Worm (Caenorhabditis elegans): ENCODE measurements around the gene F42A9.6.

F42A9.6 gene

DNA sequence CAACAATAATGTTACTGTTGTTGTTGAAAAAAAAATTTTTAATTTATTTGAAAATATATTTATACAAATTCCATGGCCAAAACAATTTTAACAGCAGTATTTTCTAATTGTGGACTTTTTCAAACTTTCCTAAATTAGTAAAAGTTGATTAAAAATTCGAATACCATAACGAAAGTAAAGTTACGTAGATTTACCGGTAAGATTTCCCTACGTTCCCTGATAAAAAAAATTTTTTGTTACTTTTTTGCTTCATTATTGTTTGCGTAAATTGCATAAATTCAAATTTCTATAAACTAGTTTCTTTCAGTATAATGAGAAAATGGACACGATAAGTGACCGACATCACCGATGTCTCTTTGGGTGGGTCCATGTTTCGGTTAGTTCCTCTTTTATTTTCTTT is at the start of gene F42A9.6:
Gene F42A9.6, plus strand, starts transcription at position 301 of the 400 bp plus-strand sequence.
- TF ChIP-seq tlp-1 (tag; optimal IDR thresholded peaks at IDR 0.05) = no peak
- no peak for TF ChIP-seq ceh-63 (GFP tag; optimal IDR thresholded peaks at IDR 0.05)
- TF ChIP-seq unc-98 (GFP tag; IDR thresholded peaks at IDR 0.05) = no peak
- no peak for TF ChIP-seq zip-4 (GFP tag; optimal IDR thresholded peaks at IDR 0.05)
- TF ChIP-seq mep-1 (tag; optimal IDR thresholded peaks at IDR 0.05) = no peak
- TF ChIP-seq fkh-8 (tag; optimal IDR thresholded peaks at IDR 0.05) = no peak
- no peak for TF ChIP-seq nhr-11 (tag; optimal IDR thresholded peaks at IDR 0.05)
- no peak for TF ChIP-seq ztf-4 (tag; optimal IDR thresholded peaks at IDR 0.05)
- TF ChIP-seq snu-23 (GFP tag; optimal IDR thresholded peaks at IDR 0.05) = no peak
- TF ChIP-seq efl-1 (optimal IDR thresholded peaks at IDR 0.05) = no peak
- no peak for TF ChIP-seq efl-1 (GFP tag; optimal IDR thresholded peaks at IDR 0.05 in 1 of 2)
- no peak for TF ChIP-seq lin-15B (tag; optimal IDR thresholded peaks at IDR 0.05)
- no peak for TF ChIP-seq ces-1 (GFP tag; optimal IDR thresholded peaks at IDR 0.05)
- TF ChIP-seq egl-27 (tag; optimal IDR thresholded peaks at IDR 0.05) = no peak
- no peak for TF ChIP-seq nhr-90 (tag; optimal IDR thresholded peaks at IDR 0.05; ENCODE audit: poor library complexity)
- TF ChIP-seq unc-62 (GFP tag; optimal IDR thresholded peaks at IDR 0.05) = no peak
- no peak for TF ChIP-seq nhr-237 (tag; optimal IDR thresholded peaks at IDR 0.05)
- no peak for TF ChIP-seq xbp-1 (tag; optimal IDR thresholded peaks at IDR 0.05)
- no peak for TF ChIP-seq nhr-20 (tag; optimal IDR thresholded peaks at IDR 0.05)
- TF ChIP-seq lin-39 (tag; optimal IDR thresholded peaks at IDR 0.05) = no peak
- no peak for TF ChIP-seq snpc-4 (tag; optimal IDR thresholded peaks at IDR 0.05)

ce11 chrIV:8570253-8570652 is 38.8 kb upstream of the F42A9.6 start, which contains the start of gene Y59H11AM.4:
Gene Y59H11AM.4 (minus strand): TSS chrIV:8570353.
- no peak for TF ChIP-seq fos-1 (tag; optimal IDR thresholded peaks at IDR 0.05)
- TF ChIP-seq ceh-82 (tag; optimal IDR thresholded peaks at IDR 0.05) = no peak
- TF ChIP-seq nhr-77 (tag; optimal IDR thresholded peaks at IDR 0.05) = no peak
- TF ChIP-seq elt-2 (tag; optimal IDR thresholded peaks at IDR 0.05) = no peak
- no peak for TF ChIP-seq tbx-2 (tag; optimal IDR thresholded peaks at IDR 0.05)

- TF ChIP-seq mdl-1 (tag; optimal IDR thresholded peaks at IDR 0.05) (no peak), C04F5.9 (tag; optimal IDR thresholded peaks at IDR 0.05) (no peak), nhr-76 (tag; optimal IDR thresholded peaks at IDR 0.05) (no peak), aha-1 (tag; optimal IDR thresholded peaks at IDR 0.05) (no peak), blmp-1 (tag; optimal IDR thresholded peaks at IDR 0.05) (no peak), ceh-88 (GFP tag; IDR thresholded peaks at IDR 0.05) (no peak), irx-1 (tag; optimal IDR thresholded peaks at IDR 0.05) (no peak), nhr-12 (tag; optimal IDR thresholded peaks at IDR 0.05) (no peak), sox-4 (tag; optimal IDR thresholded peaks at IDR 0.05) (no peak), unc-30 (tag; optimal IDR thresholded peaks at IDR 0.05) (no peak), lin-35 (GFP tag; optimal IDR thresholded peaks at IDR 0.05) (no peak), sptf-1 (tag; optimal IDR thresholded peaks at IDR 0.05) (no peak), nhr-47 (tag; optimal IDR thresholded peaks at IDR 0.05) (no peak), ceh-63 (GFP tag; optimal IDR thresholded peaks at IDR 0.05) (no peak), nhr-90 (tag; optimal IDR thresholded peaks at IDR 0.05; ENCODE audit: poor library complexity) (no peak), ces-1 (GFP tag; optimal IDR thresholded peaks at IDR 0.05) (no peak), ztf-11 (tag; optimal IDR thresholded peaks at IDR 0.05) (no peak), nhr-19 (GFP tag; conservative IDR thresholded peaks at IDR 0.05) (no peak), unc-62 (GFP tag; optimal IDR thresholded peaks at IDR 0.05) (no peak), fos-1 (tag; optimal IDR thresholded peaks at IDR 0.05) (no peak)
Observed at ce11 chrIV:8570719-8571118, 38.3 kb upstream of the F42A9.6 start.
